Worm (Caenorhabditis elegans): ENCODE data around the gene cbp-3.

The cbp-3 gene

ce11 chrIII:9922874-9923273 is 9.1 kb downstream of the cbp-3 start, which contains the start of gene cbp-2:
TSS of gene cbp-2 (plus strand) at chrIII:9923174.
- no peak for TF ChIP-seq ZK185.1 (tag; optimal IDR thresholded peaks at IDR 0.05; ENCODE audit: poor library complexity, severe bottlenecking)
- TF ChIP-seq K12H6.12 (tag; optimal IDR thresholded peaks at IDR 0.05) = no peak
- TF ChIP-seq gei-17 (GFP tag; optimal IDR thresholded peaks at IDR 0.05) = no peak
- no peak for TF ChIP-seq madf-3 (GFP tag; IDR thresholded peaks at IDR 0.05)
- no peak for TF ChIP-seq ceh-27 (GFP tag; optimal IDR thresholded peaks at IDR 0.05)
- TF ChIP-seq hlh-12 (tag; optimal IDR thresholded peaks at IDR 0.05) = no peak
- no peak for TF ChIP-seq nfya-1 (tag; optimal IDR thresholded peaks at IDR 0.05; ENCODE audit: borderline replicate concordance, insufficient read depth)
- no peak for TF ChIP-seq attf-6 (GFP tag; IDR thresholded peaks at IDR 0.05)
- TF ChIP-seq aptf-2 (GFP tag; conservative IDR thresholded peaks at IDR 0.05) = no peak
- TF ChIP-seq let-526 (GFP tag; IDR thresholded peaks at IDR 0.05) = no peak
- TF ChIP-seq nhr-120 (GFP tag; IDR thresholded peaks at IDR 0.05) = no peak
- TF ChIP-seq ekl-4 (GFP tag; IDR thresholded peaks at IDR 0.05) = no peak
- TF ChIP-seq F57A8.1 (GFP tag; optimal IDR thresholded peaks at IDR 0.05) = no peak
- TF ChIP-seq nfyb-1 (GFP tag; IDR thresholded peaks at IDR 0.05) = no peak
- no peak for TF ChIP-seq lin-40 (tag; optimal IDR thresholded peaks at IDR 0.05)
- TF ChIP-seq somi-1 (GFP tag; optimal IDR thresholded peaks at IDR 0.05) = no peak
- TF ChIP-seq cebp-2 (GFP tag; IDR thresholded peaks at IDR 0.05) = no peak
- no peak for TF ChIP-seq athp-1 (tag; optimal IDR thresholded peaks at IDR 0.05)

- TF ChIP-seq B0035.1 (tag; optimal IDR thresholded peaks at IDR 0.05) = no peak
- TF ChIP-seq egrh-3 (GFP tag; IDR thresholded peaks at IDR 0.05) = no peak
- no peak for TF ChIP-seq ztf-22 (GFP tag; optimal IDR thresholded peaks at IDR 0.05)
- TF ChIP-seq B0019.2 (GFP tag; conservative IDR thresholded peaks at IDR 0.05) = no peak
- no peak for TF ChIP-seq D2030.7 (GFP tag; IDR thresholded peaks at IDR 0.05)
- no peak for TF ChIP-seq ekl-4 (GFP tag; IDR thresholded peaks at IDR 0.05)
- no peak for TF ChIP-seq atf-7 (tag; optimal IDR thresholded peaks at IDR 0.05)
- TF ChIP-seq rec-8 (tag; optimal IDR thresholded peaks at IDR 0.05) = no peak
- no peak for TF ChIP-seq hlh-12 (tag; optimal IDR thresholded peaks at IDR 0.05)
- TF ChIP-seq nfya-2 (GFP tag; IDR thresholded peaks at IDR 0.05) = no peak
- no peak for TF ChIP-seq unc-62 (GFP tag; optimal IDR thresholded peaks at IDR 0.05)
Measured at ce11 chrIII:9926650-9927049, 12.9 kb downstream of the cbp-3 start, which contains the start of gene ttr-3. TSS of gene ttr-3 (minus strand) at chrIII:9926750.

ce11 chrIII:9927378-9927777 is 13.6 kb downstream of the cbp-3 start, which contains the start of gene ttr-2:
TSS of gene ttr-2 (plus strand) at chrIII:9927769.
- TF ChIP-seq B0261.1 (tag; optimal IDR thresholded peaks at IDR 0.05) (no peak), ceh-100 (GFP tag; IDR thresholded peaks at IDR 0.05) (no peak), snpc-3.4 (tag; optimal IDR thresholded peaks at IDR 0.05) (no peak), unc-130 (GFP tag; optimal IDR thresholded peaks at IDR 0.05) (no peak), ceh-79 (tag; optimal IDR thresholded peaks at IDR 0.05) (no peak), B0019.2 (GFP tag; conservative IDR thresholded peaks at IDR 0.05) (no peak), B0336.3 (GFP tag; IDR thresholded peaks at IDR 0.05) (no peak), ztf-26 (tag; optimal IDR thresholded peaks at IDR 0.05) (no peak), ekl-4 (GFP tag; IDR thresholded peaks at IDR 0.05) (no peak)

ce11 chrIII:9928777-9929176 is 15.0 kb downstream of the cbp-3 start, which contains the start of gene ttr-1:
TSS of gene ttr-1 (plus strand) at chrIII:9929077.
- TF ChIP-seq F37B4.10 (GFP tag; IDR thresholded peaks at IDR 0.05) (no peak), chd-7 (tag; optimal IDR thresholded peaks at IDR 0.05) (no peak), ama-1 (optimal IDR thresholded peaks at IDR 0.05) (peak; percentile 48), ama-1 (GFP tag; optimal IDR thresholded peaks at IDR 0.05) (no peak), F55B11.4 (tag; optimal IDR thresholded peaks at IDR 0.05; ENCODE audit: borderline replicate concordance, insufficient read depth) (no peak)
